Fruit fly (Drosophila melanogaster): ENCODE data around the gene ko.

dm6 chr3L:21035231-21035630 lies 95.7 kb downstream of the ko start:
- TF ChIP-seq topi (GFP tag; optimal IDR thresholded peaks at IDR 0.05), result no peak
- TF ChIP-seq CG3032 (tag; optimal IDR thresholded peaks at IDR 0.05), result no peak
- TF ChIP-seq CG1621 (tag; optimal IDR thresholded peaks at IDR 0.05), result no peak
- TF ChIP-seq Hr39 (GFP tag; optimal IDR thresholded peaks at IDR 0.05), result no peak
